Worm (Caenorhabditis elegans) whole organism, L2 larva: ENCODE results near the gene R11E3.1.

ENCODE experiments used
- ama-1 ChIP-seq: fragments of 150-350 bp; optimal IDR thresholded peaks from 2 replicates; lab custom pipeline; 2018; ENCODE audit warnings: inconsistent platforms
- fos-1 ChIP-seq: fragments of 150-350 bp; optimal IDR thresholded peaks from 2 replicates; lab custom pipeline; 2014; ENCODE audit warnings: missing biosample characterization, missing genetic modification characterization
- lin-13 ChIP-seq: fragments of 150-350 bp; optimal IDR thresholded peaks from 2 replicates; lab custom pipeline; 2014; ENCODE audit warnings: missing biosample characterization, missing genetic modification reagents, missing genetic modification characterization
- mab-5 ChIP-seq: fragments of 150-350 bp; optimal IDR thresholded peaks from 2 replicates; lab custom pipeline; 2014; ENCODE audit warnings: missing biosample characterization, missing genetic modification characterization
- mbf-1 ChIP-seq: sonication (generic microtip); optimal IDR thresholded peaks from 2 replicates; lab custom pipeline; 2017; ENCODE audit warnings: missing biosample characterization, missing genetic modification characterization
- nhr-11 ChIP-seq: fragments of 150-350 bp; optimal IDR thresholded peaks from 2 replicates; lab custom pipeline; 2014; ENCODE audit warnings: missing biosample characterization, missing genetic modification characterization
- sem-4 ChIP-seq: fragments of 150-350 bp; optimal IDR thresholded peaks from 2 replicates; lab custom pipeline; 2014; ENCODE audit warnings: missing biosample characterization, missing genetic modification reagents, missing genetic modification characterization
- unc-39 ChIP-seq: fragments of 150-350 bp; optimal IDR thresholded peaks from 2 replicates; lab custom pipeline; 2014; ENCODE audit warnings: missing biosample characterization, missing genetic modification characterization
- unc-55 ChIP-seq: fragments of 150-350 bp; sonication (generic microtip); optimal IDR thresholded peaks from 3 replicates; lab custom pipeline; 2014; ENCODE audit warnings: missing biosample characterization, missing genetic modification reagents, missing genetic modification characterization
- unc-62 ChIP-seq: fragments of 150-350 bp; optimal IDR thresholded peaks from 2 replicates; lab custom pipeline; 2014; ENCODE audit warnings: missing biosample characterization, missing genetic modification reagents, missing genetic modification characterization
- ztf-11 ChIP-seq: sonication (generic microtip); optimal IDR thresholded peaks from 2 replicates; lab custom pipeline; 2017; ENCODE audit warnings: missing biosample characterization, missing genetic modification characterization
- ztf-4 ChIP-seq: fragments of 150-350 bp; optimal IDR thresholded peaks from 2 replicates; lab custom pipeline; 2014; ENCODE audit warnings: missing biosample characterization, missing genetic modification characterization

ce11 chrIV:4807219-4807618 lies 17.7 kb downstream of the R11E3.1 start, which contains the start of gene H06H21.11:
- TF ChIP-seq ztf-11: no peak
- TF ChIP-seq ama-1 (lab: Kevin White, UChicago): no peak
- TF ChIP-seq unc-39: no peak
- no peak for TF ChIP-seq unc-62 (GFP tag; lab: Kevin White, UChicago)
- no peak for TF ChIP-seq ztf-4 (tag; lab: Kevin White, UChicago)
- no peak for TF ChIP-seq mab-5 (tag; lab: Kevin White, UChicago)
- no peak for TF ChIP-seq mbf-1 (tag; lab: Kevin White, UChicago)
- TF ChIP-seq unc-55 (GFP tag; lab: Kevin White, UChicago): no peak
- TF ChIP-seq lin-13 (GFP tag; lab: Kevin White, UChicago): no peak
- TF ChIP-seq fos-1 (tag; lab: Kevin White, UChicago): no peak
- TF ChIP-seq sem-4 (tag; lab: Kevin White, UChicago): no peak
- TF ChIP-seq nhr-11 (tag; lab: Kevin White, UChicago): no peak
